Worm (Caenorhabditis elegans) whole organism, mixed stage, embryonic: ENCODE data around the gene T08D10.4.

ENCODE experiments used
- M03D4.4 ChIP-seq: sonication (generic microtip); optimal IDR thresholded peaks from 2 replicates; lab custom pipeline; 2017; ENCODE audit warnings: mild to moderate bottlenecking, missing genetic modification characterization, missing compliant biosample characterization
- bed-3 ChIP-seq: fragments of 200-800 bp; sonication (Bioruptor generic); optimal IDR thresholded peaks from 3 replicates; lab custom pipeline; 2018; ENCODE audit warnings: mild to moderate bottlenecking, missing genetic modification characterization, moderate library complexity, missing compliant biosample characterization
- blmp-1 ChIP-seq: fragments of 150-350 bp; optimal IDR thresholded peaks from 2 replicates; lab custom pipeline; 2014; ENCODE audit warnings: missing biosample characterization, missing genetic modification characterization
- ceh-39 ChIP-seq: fragments of 150-350 bp; optimal IDR thresholded peaks from 2 replicates; lab custom pipeline; 2014; ENCODE audit warnings: missing biosample characterization, missing genetic modification characterization
- ceh-43 ChIP-seq: fragments of 200-800 bp; sonication (Bioruptor generic); optimal IDR thresholded peaks from 2 replicates; lab custom pipeline; 2018; ENCODE audit warnings: mild to moderate bottlenecking, missing genetic modification characterization, moderate library complexity, missing compliant biosample characterization
- ces-1 ChIP-seq: fragments of 150-350 bp; optimal IDR thresholded peaks from 2 replicates; lab custom pipeline; 2014; ENCODE audit warnings: missing biosample characterization, missing genetic modification reagents, missing genetic modification characterization
- cnd-1 ChIP-seq: fragments of 200-800 bp; sonication (Bioruptor generic); optimal IDR thresholded peaks from 2 replicates; lab custom pipeline; 2018; ENCODE audit warnings: mild to moderate bottlenecking, missing genetic modification characterization, missing compliant biosample characterization
- elt-1 ChIP-seq: sonication (generic microtip); optimal IDR thresholded peaks from 2 replicates; lab custom pipeline; 2017; ENCODE audit warnings: missing genetic modification characterization, mild to moderate bottlenecking, missing compliant biosample characterization, antibody characterized with exemption, moderate library complexity, borderline replicate concordance; ENCODE audit not compliant: insufficient read depth
- elt-3 ChIP-seq: fragments of 150-350 bp; optimal IDR thresholded peaks from 2 replicates; lab custom pipeline; 2014; ENCODE audit warnings: missing biosample characterization, missing genetic modification characterization
- flh-1 ChIP-seq: fragments of 200-800 bp; sonication (Bioruptor generic); optimal IDR thresholded peaks from 2 replicates; lab custom pipeline; 2018; ENCODE audit warnings: mild to moderate bottlenecking, missing genetic modification characterization, moderate library complexity, missing compliant biosample characterization
- ham-2 ChIP-seq: fragments of 200-800 bp; sonication (Bioruptor generic); optimal IDR thresholded peaks from 2 replicates; lab custom pipeline; 2018; ENCODE audit warnings: mild to moderate bottlenecking, missing genetic modification characterization, missing compliant biosample characterization
- hlh-1 ChIP-seq: fragments of 150-350 bp; optimal IDR thresholded peaks from 2 replicates; lab custom pipeline; 2014; ENCODE audit warnings: missing biosample characterization, missing genetic modification reagents, missing genetic modification characterization
- lin-32 ChIP-seq: fragments of 200-800 bp; sonication (Bioruptor generic); optimal IDR thresholded peaks from 2 replicates; lab custom pipeline; 2018; ENCODE audit warnings: mild to moderate bottlenecking, missing genetic modification characterization, missing compliant biosample characterization
- mab-5 ChIP-seq: fragments of 150-350 bp; optimal IDR thresholded peaks from 2 replicates; lab custom pipeline; 2014; ENCODE audit warnings: missing biosample characterization, missing genetic modification characterization
- mep-1 ChIP-seq: fragments of 150-350 bp; optimal IDR thresholded peaks from 2 replicates; lab custom pipeline; 2017; ENCODE audit warnings: missing biosample characterization, missing genetic modification reagents, missing genetic modification characterization, inconsistent platforms
- mls-2 ChIP-seq: sonication (generic microtip); optimal IDR thresholded peaks from 2 replicates; lab custom pipeline; 2016; ENCODE audit warnings: mild to moderate bottlenecking, missing genetic modification characterization, moderate library complexity, missing compliant biosample characterization
- nhr-12 ChIP-seq: fragments of 150-350 bp; optimal IDR thresholded peaks from 2 replicates; lab custom pipeline; 2014; ENCODE audit warnings: missing biosample characterization, missing genetic modification characterization
- nhr-2 ChIP-seq: fragments of 150-350 bp; optimal IDR thresholded peaks from 2 replicates; lab custom pipeline; 2014; ENCODE audit warnings: missing biosample characterization, missing genetic modification characterization
- nhr-237 ChIP-seq: fragments of 150-350 bp; optimal IDR thresholded peaks from 2 replicates; lab custom pipeline; 2014; ENCODE audit warnings: missing biosample characterization, missing genetic modification characterization
- nhr-28 ChIP-seq: fragments of 150-350 bp; optimal IDR thresholded peaks from 2 replicates; lab custom pipeline; 2014; ENCODE audit warnings: missing biosample characterization, missing genetic modification characterization
- nhr-76 ChIP-seq: sonication (generic microtip); optimal IDR thresholded peaks from 2 replicates; lab custom pipeline; 2017; ENCODE audit warnings: missing biosample characterization, missing genetic modification characterization
- pha-4 ChIP-seq: fragments of 150-350 bp; optimal IDR thresholded peaks from 2 replicates; lab custom pipeline; 2018; ENCODE audit warnings: missing biosample characterization, missing genetic modification reagents, missing genetic modification characterization
- sem-2 ChIP-seq: fragments of 200-800 bp; sonication (Bioruptor generic); optimal IDR thresholded peaks from 2 replicates; lab custom pipeline; 2018; ENCODE audit warnings: mild to moderate bottlenecking, missing genetic modification characterization, missing compliant biosample characterization
- snpc-4 ChIP-seq: fragments of 150-350 bp; optimal IDR thresholded peaks from 2 replicates; lab custom pipeline; 2014; ENCODE audit warnings: missing biosample characterization, missing genetic modification characterization
- sptf-1 ChIP-seq: sonication (generic microtip); optimal IDR thresholded peaks from 2 replicates; lab custom pipeline; 2017; ENCODE audit warnings: mild to moderate bottlenecking, missing genetic modification characterization, moderate library complexity, missing compliant biosample characterization
- tbx-8 ChIP-seq: fragments of 200-800 bp; sonication (Bioruptor generic); optimal IDR thresholded peaks from 2 replicates; lab custom pipeline; 2018; ENCODE audit warnings: mild to moderate bottlenecking, missing genetic modification characterization, moderate library complexity, missing compliant biosample characterization
- unc-120 ChIP-seq: sonication (generic microtip); optimal IDR thresholded peaks from 2 replicates; lab custom pipeline; 2017; ENCODE audit warnings: missing genetic modification characterization, missing compliant biosample characterization; ENCODE audit not compliant: poor library complexity, severe bottlenecking
- unc-39 ChIP-seq: fragments of 150-350 bp; optimal IDR thresholded peaks from 2 replicates; lab custom pipeline; 2014; ENCODE audit warnings: missing biosample characterization, missing genetic modification characterization
- zip-8 ChIP-seq: fragments of 150-350 bp; optimal IDR thresholded peaks from 2 replicates; lab custom pipeline; 2014; ENCODE audit warnings: missing biosample characterization, missing genetic modification characterization
- ztf-11 ChIP-seq: fragments of 150-350 bp; optimal IDR thresholded peaks from 2 replicates; lab custom pipeline; 2014; ENCODE audit warnings: missing biosample characterization, missing genetic modification characterization

T08D10.4 gene

ce11 chrX:11953229-11953628, at the start of gene T08D10.4:
T08D10.4 (minus strand) TSS chrX:11953329.
- no peak for TF ChIP-seq ham-2 (GFP tag; lab: Kevin White, UChicago)
- TF ChIP-seq pha-4 (tag; lab: Kevin White, UChicago): no peak
- no peak for TF ChIP-seq flh-1 (GFP tag; lab: Kevin White, UChicago)
- no peak for TF ChIP-seq lin-32 (GFP tag; lab: Kevin White, UChicago)
- no peak for TF ChIP-seq nhr-76 (tag; lab: Kevin White, UChicago)
- no peak for TF ChIP-seq ces-1
- no peak for TF ChIP-seq mls-2 (tag; lab: Kevin White, UChicago)
- no peak for TF ChIP-seq hlh-1 (tag; lab: Kevin White, UChicago)
- TF ChIP-seq nhr-28: no peak
- TF ChIP-seq unc-120 (tag; lab: Kevin White, UChicago): no peak
- TF ChIP-seq ceh-43 (GFP tag; lab: Kevin White, UChicago): no peak
- TF ChIP-seq zip-8 (tag; lab: Kevin White, UChicago): no peak
- no peak for TF ChIP-seq blmp-1
- TF ChIP-seq ztf-11 (tag; lab: Kevin White, UChicago): no peak

ce11 chrX:12001600-12001999, 48.5 kb upstream of the T08D10.4 start:
- TF ChIP-seq flh-1 (GFP tag; lab: Kevin White, UChicago) (no peak), tbx-8 (GFP tag; lab: Kevin White, UChicago) (no peak), nhr-12 (tag; lab: Kevin White, UChicago) (no peak), ceh-39 (tag; lab: Kevin White, UChicago) (no peak), M03D4.4 (no peak), sptf-1 (tag; lab: Kevin White, UChicago) (no peak), elt-1 (tag; lab: Kevin White, UChicago) (no peak), ham-2 (GFP tag; lab: Kevin White, UChicago) (no peak), snpc-4 (tag; lab: Kevin White, UChicago) (no peak), mab-5 (no peak)

ce11 chrX:11999573-11999972, 46.4 kb upstream of the T08D10.4 start:
- TF ChIP-seq elt-3 (tag; lab: Kevin White, UChicago) (no peak), sem-2 (GFP tag; lab: Kevin White, UChicago) (no peak), ham-2 (GFP tag; lab: Kevin White, UChicago) (no peak), M03D4.4 (no peak), nhr-2 (tag; lab: Kevin White, UChicago) (no peak), hlh-1 (tag; lab: Kevin White, UChicago) (no peak), ceh-43 (GFP tag; lab: Kevin White, UChicago) (no peak), tbx-8 (GFP tag; lab: Kevin White, UChicago) (no peak), sptf-1 (tag; lab: Kevin White, UChicago) (no peak), bed-3 (GFP tag; lab: Kevin White, UChicago) (no peak), lin-32 (GFP tag; lab: Kevin White, UChicago) (no peak), unc-120 (tag; lab: Kevin White, UChicago) (no peak), nhr-237 (tag; lab: Kevin White, UChicago) (no peak)

- TF ChIP-seq ztf-11 (tag; lab: Kevin White, UChicago) (no peak), ceh-43 (GFP tag; lab: Kevin White, UChicago) (no peak)
Observed at ce11 chrX:11996606-11997005, 43.5 kb upstream of the T08D10.4 start.

- TF ChIP-seq unc-39 (tag; lab: Kevin White, UChicago) (no peak), elt-3 (tag; lab: Kevin White, UChicago) (no peak), blmp-1 (no peak), lin-32 (GFP tag; lab: Kevin White, UChicago) (no peak), nhr-12 (tag; lab: Kevin White, UChicago) (no peak), mab-5 (no peak)
Observed at ce11 chrX:11994484-11994883, 41.4 kb upstream of the T08D10.4 start, which contains the start of gene C49F5.7. C49F5.7 (plus strand) TSS chrX:11994784.

ce11 chrX:11993327-11993726, 40.2 kb upstream of the T08D10.4 start:
- TF ChIP-seq sptf-1 (tag; lab: Kevin White, UChicago) (no peak), nhr-12 (tag; lab: Kevin White, UChicago) (no peak), nhr-237 (tag; lab: Kevin White, UChicago) (no peak), mep-1 (tag; lab: Kevin White, UChicago) (no peak), zip-8 (tag; lab: Kevin White, UChicago) (no peak), bed-3 (GFP tag; lab: Kevin White, UChicago) (no peak), pha-4 (tag; lab: Kevin White, UChicago) (no peak), tbx-8 (GFP tag; lab: Kevin White, UChicago) (no peak), ham-2 (GFP tag; lab: Kevin White, UChicago) (no peak), flh-1 (GFP tag; lab: Kevin White, UChicago) (no peak), elt-1 (tag; lab: Kevin White, UChicago) (no peak), ceh-39 (tag; lab: Kevin White, UChicago) (no peak), ces-1 (no peak), M03D4.4 (no peak), cnd-1 (tag; lab: Kevin White, UChicago) (no peak), snpc-4 (tag; lab: Kevin White, UChicago) (no peak), nhr-28 (no peak)
- TF ChIP-seq, all 35 proteins: peak for 0
